Worm (Caenorhabditis elegans) whole organism, L4 larva: Measurements from ENCODE around the gene sma-3.
A peak's percentile ranks its signal among the peaks of the same experiment; 100 is the strongest.

Source experiments
- F10B5.3 ChIP-seq: sonication (generic microtip); optimal IDR thresholded peaks from 2 replicates; lab custom pipeline; 2016; ENCODE audit warnings: mild to moderate bottlenecking, missing genetic modification characterization, missing compliant biosample characterization
- F26F4.8 ChIP-seq: fragments of 200-800 bp; sonication (Bioruptor generic); conservative IDR thresholded peaks from 2 replicates; pipeline ENCODE4 v1.3.6; 2022; ENCODE audit warnings: missing genetic modification characterization, missing compliant biosample characterization
- F37D6.2 ChIP-seq: sonication (generic microtip); optimal IDR thresholded peaks from 2 replicates; lab custom pipeline; 2016; ENCODE audit warnings: mild to moderate bottlenecking, missing genetic modification characterization, missing compliant biosample characterization
- R02D3.7 ChIP-seq: fragments of 150-350 bp; sonication (generic microtip); optimal IDR thresholded peaks from 3 replicates; lab custom pipeline; 2014; ENCODE audit warnings: missing biosample characterization, missing genetic modification characterization
- T20F7.1 ChIP-seq: fragments of 200-800 bp; sonication (Bioruptor generic); optimal IDR thresholded peaks from 2 replicates; lab custom pipeline; 2018; ENCODE audit warnings: mild to moderate bottlenecking, missing genetic modification characterization, missing compliant biosample characterization
- Y105C5A.15 ChIP-seq: fragments of 200-800 bp; sonication (Bioruptor generic); IDR thresholded peaks from 2 replicates; pipeline ENCODE4 v1.3.6; 2022; ENCODE audit warnings: missing genetic modification characterization, missing compliant biosample characterization
- Y5F2A.4 ChIP-seq: fragments of 200-800 bp; sonication (Bioruptor generic); optimal IDR thresholded peaks from 2 replicates; lab custom pipeline; 2018; ENCODE audit warnings: mild to moderate bottlenecking, missing genetic modification characterization, missing compliant biosample characterization
- ZK337.2 ChIP-seq: fragments of 200-800 bp; sonication (Bioruptor generic); IDR thresholded peaks from 2 replicates; pipeline ENCODE4 v1.3.6; 2022; ENCODE audit warnings: missing genetic modification reagents, missing genetic modification characterization, missing compliant biosample characterization
- ZK546.5 ChIP-seq, 2 experiments: sonication (generic microtip); optimal IDR thresholded peaks; 2 replicates each; lab custom pipeline; 2017; ENCODE audit warnings: missing biosample characterization in 2 of 2, missing genetic modification characterization in 2 of 2
- aha-1 ChIP-seq: fragments of 150-350 bp; peaks from one replicate; lab custom pipeline; 2014; ENCODE audit warnings: missing biosample characterization, missing genetic modification characterization
- attf-4 ChIP-seq: sonication (generic microtip); optimal IDR thresholded peaks from 3 replicates; lab custom pipeline; 2017; ENCODE audit warnings: missing biosample characterization, missing genetic modification characterization
- ceh-28 ChIP-seq: fragments of 150-350 bp; optimal IDR thresholded peaks from 2 replicates; lab custom pipeline; 2014; ENCODE audit warnings: missing biosample characterization, missing genetic modification reagents, missing genetic modification characterization
- ceh-62 ChIP-seq: sonication (generic microtip); optimal IDR thresholded peaks from 2 replicates; lab custom pipeline; 2017; ENCODE audit warnings: missing biosample characterization, missing genetic modification characterization
- ces-1 ChIP-seq: fragments of 150-350 bp; sonication (generic microtip); optimal IDR thresholded peaks from 4 replicates; lab custom pipeline; 2014; ENCODE audit warnings: missing biosample characterization, missing genetic modification reagents, missing genetic modification characterization
- cey-2 ChIP-seq: sonication (generic microtip); optimal IDR thresholded peaks from 3 replicates; lab custom pipeline; 2017; ENCODE audit warnings: missing genetic modification characterization, mild to moderate bottlenecking, missing compliant biosample characterization, antibody characterized with exemption, borderline replicate concordance; ENCODE audit not compliant: insufficient read depth
- daf-19 ChIP-seq: fragments of 200-800 bp; sonication (Bioruptor generic); conservative IDR thresholded peaks from 2 replicates; pipeline ENCODE4 v1.3.6; 2022; ENCODE audit warnings: missing genetic modification characterization, missing compliant biosample characterization
- daf-8 ChIP-seq: fragments of 200-800 bp; sonication (Bioruptor generic); IDR thresholded peaks from 2 replicates; pipeline ENCODE4 v1.3.6; 2022; ENCODE audit warnings: missing genetic modification characterization, missing compliant biosample characterization
- dmd-6 ChIP-seq: fragments of 200-800 bp; sonication (Bioruptor generic); IDR thresholded peaks from 2 replicates; pipeline ENCODE4 v1.3.6; 2022; ENCODE audit warnings: missing genetic modification reagents, missing genetic modification characterization, missing compliant biosample characterization
- dmd-8 ChIP-seq: fragments of 200-800 bp; sonication (Bioruptor generic); IDR thresholded peaks from 2 replicates; pipeline ENCODE4 v1.3.6; 2022; ENCODE audit warnings: missing genetic modification characterization, missing compliant biosample characterization
- dmd-9 ChIP-seq: fragments of 200-800 bp; sonication (Bioruptor generic); IDR thresholded peaks from 2 replicates; pipeline ENCODE4 v1.3.6; 2022; ENCODE audit warnings: missing genetic modification reagents, missing genetic modification characterization, missing compliant biosample characterization
- dpl-1 ChIP-seq: fragments of 150-350 bp; optimal IDR thresholded peaks from 2 replicates; lab custom pipeline; 2014; ENCODE audit warnings: missing biosample characterization, missing genetic modification reagents, missing genetic modification characterization
- egl-43 ChIP-seq: fragments of 200-800 bp; sonication (Bioruptor generic); IDR thresholded peaks from 2 replicates; pipeline ENCODE4 v1.3.6; 2022; ENCODE audit warnings: missing genetic modification reagents, missing genetic modification characterization, missing compliant biosample characterization
- hif-1 ChIP-seq, 2 experiments: sonication (generic microtip); optimal IDR thresholded peaks; 2 replicates each; lab custom pipeline; 2016 to 2017; ENCODE audit warnings: missing compliant biosample characterization in 2 of 2, missing genetic modification characterization in 2 of 2, missing genetic modification reagents in 2 of 2, missing genotype in 2 of 2, mild to moderate bottlenecking in 1 of 2
- hlh-11 ChIP-seq: fragments of 200-800 bp; sonication (Bioruptor generic); optimal IDR thresholded peaks from 2 replicates; lab custom pipeline; 2018; ENCODE audit warnings: mild to moderate bottlenecking, missing genetic modification characterization, missing compliant biosample characterization
- hmg-1.1 ChIP-seq: fragments of 200-800 bp; sonication (Bioruptor generic); IDR thresholded peaks from 2 replicates; pipeline ENCODE4 v1.3.6; 2022; ENCODE audit warnings: missing genetic modification reagents, missing genetic modification characterization, missing compliant biosample characterization
- lin-1 ChIP-seq: fragments of 200-800 bp; sonication (Bioruptor generic); IDR thresholded peaks from 2 replicates; pipeline ENCODE4 v1.3.6; 2022; ENCODE audit warnings: missing genetic modification reagents, missing genetic modification characterization, missing compliant biosample characterization
- lin-15B ChIP-seq: fragments of 150-350 bp; sonication (generic microtip); optimal IDR thresholded peaks from 3 replicates; lab custom pipeline; 2014; ENCODE audit warnings: missing biosample characterization, missing genetic modification characterization
- mdt-29 ChIP-seq: fragments of 200-800 bp; sonication (Bioruptor generic); IDR thresholded peaks from 2 replicates; pipeline ENCODE4 v1.3.6; 2022; ENCODE audit warnings: missing genetic modification reagents, missing genetic modification characterization, missing compliant biosample characterization
- mes-2 ChIP-seq: sonication (generic microtip); optimal IDR thresholded peaks from 2 replicates; lab custom pipeline; 2016; ENCODE audit warnings: missing genotype, mild to moderate bottlenecking, missing genetic modification characterization, missing compliant biosample characterization; ENCODE audit not compliant: poor library complexity, severe bottlenecking
- nhr-10 ChIP-seq: fragments of 150-350 bp; optimal IDR thresholded peaks from 2 replicates; lab custom pipeline; 2014; ENCODE audit warnings: missing biosample characterization, missing genetic modification characterization
- nhr-102 ChIP-seq: sonication (generic microtip); optimal IDR thresholded peaks from 2 replicates; lab custom pipeline; 2016; ENCODE audit warnings: mild to moderate bottlenecking, missing genetic modification characterization, moderate library complexity, missing compliant biosample characterization
- nhr-11 ChIP-seq: fragments of 150-350 bp; optimal IDR thresholded peaks from 2 replicates; lab custom pipeline; 2014; ENCODE audit warnings: missing biosample characterization, missing genetic modification characterization
- nhr-28 ChIP-seq: fragments of 150-350 bp; optimal IDR thresholded peaks from 2 replicates; lab custom pipeline; 2014; ENCODE audit warnings: missing biosample characterization, missing genetic modification characterization
- nhr-42 ChIP-seq: fragments of 200-800 bp; sonication (Bioruptor generic); IDR thresholded peaks from 2 replicates; pipeline ENCODE4 v1.3.6; 2022; ENCODE audit warnings: missing genetic modification characterization, missing compliant biosample characterization
- nhr-48 ChIP-seq: sonication (generic microtip); optimal IDR thresholded peaks from 2 replicates; lab custom pipeline; 2016; ENCODE audit warnings: mild to moderate bottlenecking, missing genetic modification characterization, missing compliant biosample characterization
- nhr-76 ChIP-seq: fragments of 150-350 bp; optimal IDR thresholded peaks from 2 replicates; lab custom pipeline; 2014; ENCODE audit warnings: missing biosample characterization, missing genetic modification characterization
- nhr-77 ChIP-seq: fragments of 150-350 bp; optimal IDR thresholded peaks from 2 replicates; lab custom pipeline; 2014; ENCODE audit warnings: missing biosample characterization, missing genetic modification characterization
- pha-4 ChIP-seq, 2 experiments: fragments of 150-350 bp in 1 of 2; fragments of 200-800 bp in 1 of 2; sonication (Bioruptor generic) in 1 of 2; IDR thresholded peaks in 1 of 2; optimal IDR thresholded peaks in 1 of 2; 2 replicates each; pipeline versions ENCODE4 v1.3.6 to Lab custom; 2014 to 2022; ENCODE audit warnings: missing genetic modification characterization in 2 of 2, missing genetic modification reagents in 2 of 2, missing biosample characterization in 1 of 2, missing compliant biosample characterization in 1 of 2
- pqm-1 ChIP-seq: sonication (generic microtip); optimal IDR thresholded peaks from 2 replicates; lab custom pipeline; 2017; ENCODE audit warnings: missing biosample characterization, missing genetic modification characterization
- set-16 ChIP-seq: fragments of 200-800 bp; sonication (Bioruptor generic); IDR thresholded peaks from 2 replicates; pipeline ENCODE4 v1.3.6; 2022; ENCODE audit warnings: missing genetic modification reagents, missing genetic modification characterization, missing compliant biosample characterization
- skn-1 ChIP-seq: fragments of 150-350 bp; optimal IDR thresholded peaks from 2 replicates; lab custom pipeline; 2014; ENCODE audit warnings: missing biosample characterization, missing genetic modification characterization
- tag-97 ChIP-seq: fragments of 200-800 bp; sonication (Bioruptor generic); IDR thresholded peaks from 2 replicates; pipeline ENCODE4 v1.3.6; 2022; ENCODE audit warnings: missing genetic modification characterization, missing compliant biosample characterization
- tra-1 ChIP-seq: fragments of 200-800 bp; sonication (Bioruptor generic); IDR thresholded peaks from 2 replicates; pipeline ENCODE4 v1.3.6; 2022; ENCODE audit warnings: missing genetic modification reagents, missing genetic modification characterization, missing compliant biosample characterization
- unc-130 ChIP-seq: sonication (generic microtip); optimal IDR thresholded peaks from 2 replicates; lab custom pipeline; 2016; ENCODE audit warnings: missing genetic modification reagents, missing genetic modification characterization, missing compliant biosample characterization
- unc-62 ChIP-seq, 3 experiments: fragments of 150-350 bp in 1 of 3; sonication (generic microtip); optimal IDR thresholded peaks in 2 of 3; peaks in 1 of 3; 1 replicate in 1 of 3; 2 replicates in 2 of 3; lab custom pipeline; 2014 to 2017; ENCODE audit warnings: missing biosample characterization in 3 of 3, missing genetic modification characterization in 3 of 3, missing genetic modification reagents in 3 of 3, missing genotype in 1 of 3
- vab-7 ChIP-seq: fragments of 200-800 bp; sonication (Bioruptor generic); IDR thresholded peaks from 2 replicates; pipeline ENCODE4 v1.3.6; 2022; ENCODE audit warnings: missing genetic modification reagents, missing genetic modification characterization, missing compliant biosample characterization
- zag-1 ChIP-seq: fragments of 150-350 bp; optimal IDR thresholded peaks from 2 replicates; lab custom pipeline; 2014; ENCODE audit warnings: missing biosample characterization, missing genetic modification characterization
- ztf-11 ChIP-seq: fragments of 150-350 bp; optimal IDR thresholded peaks from 2 replicates; lab custom pipeline; 2014; ENCODE audit warnings: missing biosample characterization, missing genetic modification characterization
- ztf-7 ChIP-seq: fragments of 150-350 bp; optimal IDR thresholded peaks from 2 replicates; lab custom pipeline; 2014; ENCODE audit warnings: missing biosample characterization, missing genetic modification characterization

sma-3 gene

ce11 chrIII:6898518-6898917 lies 34.8 kb upstream of the sma-3 start (continued):
- TF ChIP-seq ZK337.2 (GFP tag; lab: Robert Waterston, UW) (no peak), zag-1 (tag; lab: Kevin White, UChicago) (no peak), hlh-11 (tag; lab: Kevin White, UChicago) (peak; percentile 81), F37D6.2 (no peak), vab-7 (GFP tag; lab: Robert Waterston, UW) (no peak), dmd-8 (no peak), attf-4 (tag; lab: Kevin White, UChicago) (no peak), unc-62 (GFP tag; optimal IDR thresholded peaks at IDR 0.05 in 1 of 2; lab: Kevin White, UChicago) (peak in 1 of 2 experiments; percentile 72), unc-62 (tag; optimal IDR thresholded peaks at IDR 0.05; lab: Kevin White, UChicago) (no peak), mes-2 (tag; lab: Kevin White, UChicago) (no peak)

DNA sequence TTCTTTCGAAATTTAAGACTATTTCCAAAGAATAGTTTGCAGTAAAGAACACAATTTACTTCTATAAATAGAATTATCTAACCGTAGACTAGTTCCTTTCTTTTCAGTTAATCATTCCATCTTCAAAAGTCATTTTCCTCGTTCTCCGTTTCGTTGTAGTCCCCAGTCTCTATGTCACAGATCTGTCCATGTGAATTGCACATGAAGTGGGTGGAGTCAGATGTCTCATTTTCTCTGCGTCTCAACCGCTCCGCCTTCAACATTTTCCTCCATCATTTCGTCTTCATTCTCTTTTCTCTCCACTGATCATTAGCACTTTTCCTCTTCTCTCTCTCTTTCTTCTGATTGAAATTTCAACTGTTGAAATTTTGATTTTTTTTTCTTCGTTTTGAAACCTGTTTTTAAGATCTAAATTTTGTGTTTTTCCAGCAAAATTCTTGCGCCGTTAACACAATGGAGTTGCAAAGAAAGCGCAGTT lies 33.9 kb upstream of the sma-3 start, which contains the start of gene T07E3.4:
T07E3.4 (plus strand) TSS at position 428 of the 478 bp plus-strand sequence.
- TF ChIP-seq ztf-11 (tag; lab: Kevin White, UChicago) (no peak), ztf-7 (tag; lab: Kevin White, UChicago) (peak; percentile 48), skn-1 (no peak), nhr-42 (no peak), attf-4 (tag; lab: Kevin White, UChicago) (no peak), unc-130 (GFP tag; lab: Kevin White, UChicago) (no peak), hmg-1.1 (peak; percentile 76), dmd-6 (GFP tag; lab: Robert Waterston, UW) (peak; percentile 94), Y5F2A.4 (GFP tag; lab: Kevin White, UChicago) (no peak), nhr-48 (peak; percentile 78), ZK546.5 (tag; optimal IDR thresholded peaks at IDR 0.05; lab: Kevin White, UChicago) (no peak), lin-15B (tag; lab: Kevin White, UChicago) (no peak), F10B5.3 (tag; lab: Kevin White, UChicago) (no peak), F26F4.8 (GFP tag; lab: Robert Waterston, UW) (no peak), daf-8 (GFP tag; lab: Robert Waterston, UW) (no peak), hif-1 (tag; optimal IDR thresholded peaks at IDR 0.05; lab: Kevin White, UChicago) (no peak), tra-1 (GFP tag; lab: Robert Waterston, UW) (peak; percentile 32; the same call in 1 of the 2 replicates), aha-1 (tag; lab: Kevin White, UChicago) (peak; percentile 98), ceh-28 (tag; lab: Kevin White, UChicago) (no peak), egl-43 (no peak), lin-1 (peak; percentile 64; the same call in 1 of the 2 replicates), dmd-9 (GFP tag; lab: Robert Waterston, UW) (no peak), daf-19 (no peak), F37D6.2 (no peak), nhr-10 (tag; lab: Kevin White, UChicago) (peak; percentile 23), nhr-28 (peak; percentile 84), set-16 (no peak), nhr-76 (tag; lab: Kevin White, UChicago) (no peak), nhr-11 (tag; lab: Kevin White, UChicago) (peak; percentile 84), Y105C5A.15 (GFP tag; lab: Robert Waterston, UW) (no peak), zag-1 (tag; lab: Kevin White, UChicago) (no peak), nhr-102 (peak; percentile 39), T20F7.1 (GFP tag; lab: Kevin White, UChicago) (peak; percentile 60), mdt-29 (GFP tag; lab: Robert Waterston, UW) (no peak), dpl-1 (peak; percentile 48), ces-1 (no peak), R02D3.7 (no peak), cey-2 (tag; lab: Kevin White, UChicago) (peak; percentile 19), pha-4 (GFP tag; IDR thresholded peaks at IDR 0.05; lab: Robert Waterston, UW) (0 out of 2 replicates have a peak, but pooled peaks have one; percentile 30), pha-4 (tag; optimal IDR thresholded peaks at IDR 0.05; lab: Kevin White, UChicago) (no peak), tag-97 (no peak), nhr-77 (no peak), ceh-62 (no peak), pqm-1 (tag; lab: Kevin White, UChicago) (no peak)
